Fruit fly (Drosophila melanogaster) whole organism, embryonic: ENCODE results near the gene CtsF.

Experiments used
- CG10147 ChIP-seq: fragments of 200-800 bp; sonication (Bioruptor generic); optimal IDR thresholded peaks from 2 replicates; lab custom pipeline; 2019; ENCODE audit warnings: missing biosample characterization, mild to moderate bottlenecking, missing genetic modification characterization, moderate library complexity
- CG11093 ChIP-seq: fragments of 200-800 bp; sonication (Bioruptor generic); IDR thresholded peaks from 3 replicates; pipeline ENCODE4 v1.3.6; 2022; ENCODE audit warnings: missing biosample characterization, missing genetic modification characterization
- CG1529 ChIP-seq: fragments of 200-800 bp; sonication (Bioruptor generic); optimal IDR thresholded peaks from 3 replicates; lab custom pipeline; 2018; ENCODE audit warnings: missing biosample characterization, missing genetic modification characterization
- CG15696 ChIP-seq: fragments of 200-800 bp; sonication (Bioruptor generic); optimal IDR thresholded peaks from 2 replicates; lab custom pipeline; 2019; ENCODE audit warnings: missing biosample characterization, mild to moderate bottlenecking, missing genetic modification characterization, moderate library complexity
- CG16815 ChIP-seq: fragments of 200-800 bp; sonication (Bioruptor generic); optimal IDR thresholded peaks from 3 replicates; lab custom pipeline; 2017; ENCODE audit warnings: missing biosample characterization, mild to moderate bottlenecking, missing genetic modification characterization
- CG18599 ChIP-seq: fragments of 200-800 bp; sonication (Bioruptor generic); optimal IDR thresholded peaks from 3 replicates; lab custom pipeline; 2017; ENCODE audit warnings: missing biosample characterization, missing genetic modification characterization, mild to moderate bottlenecking, moderate library complexity, missing genetic modification reagents
- CG18764 ChIP-seq: fragments of 200-800 bp; sonication (Bioruptor generic); optimal IDR thresholded peaks from 3 replicates; lab custom pipeline; 2016; ENCODE audit warnings: missing biosample characterization, missing genetic modification characterization
- CG2202 ChIP-seq: fragments of 200-800 bp; sonication (Bioruptor generic); optimal IDR thresholded peaks from 2 replicates; lab custom pipeline; 2018; ENCODE audit warnings: missing biosample characterization, mild to moderate bottlenecking, missing genetic modification characterization
- CG4360 ChIP-seq: fragments of 200-800 bp; sonication (Bioruptor generic); IDR thresholded peaks from 2 replicates; pipeline ENCODE4 v1.3.6; 2022; ENCODE audit warnings: missing biosample characterization, missing genetic modification characterization
- CG5953 ChIP-seq: fragments of 200-800 bp; sonication (Bioruptor generic); IDR thresholded peaks from 2 replicates; pipeline ENCODE4 v1.3.6; 2022; ENCODE audit warnings: missing biosample characterization, missing genetic modification characterization
- CG7372 ChIP-seq: fragments of 200-800 bp; sonication (Bioruptor generic); IDR thresholded peaks from 2 replicates; pipeline ENCODE4 v1.3.6; 2022; ENCODE audit warnings: missing biosample characterization, missing genetic modification characterization
- CG7963 ChIP-seq: fragments of 200-800 bp; sonication (Bioruptor generic); IDR thresholded peaks from 3 replicates; pipeline ENCODE4 v1.3.6; 2022; ENCODE audit warnings: missing biosample characterization, missing genetic modification characterization; ENCODE audit not compliant: partially characterized antibody
- CG8281 ChIP-seq: fragments of 200-800 bp; sonication (Bioruptor generic); optimal IDR thresholded peaks from 2 replicates; lab custom pipeline; 2018; ENCODE audit warnings: missing biosample characterization, mild to moderate bottlenecking, missing genetic modification characterization, moderate library complexity
- CG8359 ChIP-seq: fragments of 200-800 bp; sonication (Bioruptor generic); optimal IDR thresholded peaks from 2 replicates; lab custom pipeline; 2017; ENCODE audit warnings: missing biosample characterization, mild to moderate bottlenecking, missing genetic modification characterization, borderline replicate concordance
- CG8388 ChIP-seq: fragments of 200-800 bp; sonication (Bioruptor generic); optimal IDR thresholded peaks from 2 replicates; lab custom pipeline; 2019; ENCODE audit warnings: missing biosample characterization, mild to moderate bottlenecking, missing genetic modification characterization, moderate library complexity
- CG9817 ChIP-seq: fragments of 200-800 bp; sonication (Bioruptor generic); optimal IDR thresholded peaks from 2 replicates; lab custom pipeline; 2018; ENCODE audit warnings: missing biosample characterization, mild to moderate bottlenecking, missing genetic modification characterization, moderate library complexity
- CrebB ChIP-seq: fragments of 200-800 bp; sonication (Bioruptor generic); optimal IDR thresholded peaks from 3 replicates; lab custom pipeline; 2018; ENCODE audit warnings: missing biosample characterization, mild to moderate bottlenecking, missing genetic modification characterization
- Dip2 ChIP-seq: fragments of 200-800 bp; sonication (Bioruptor generic); IDR thresholded peaks from 2 replicates; pipeline ENCODE4 v1.3.6; 2022; ENCODE audit warnings: missing biosample characterization, missing genetic modification characterization
- E2f2 ChIP-seq: fragments of 200-800 bp; sonication (Bioruptor generic); IDR thresholded peaks from 2 replicates; pipeline ENCODE4 v1.3.6; 2022; ENCODE audit warnings: missing biosample characterization, missing genetic modification characterization
- ERR ChIP-seq: fragments of 200-800 bp; sonication (Bioruptor generic); optimal IDR thresholded peaks from 2 replicates; lab custom pipeline; 2016; ENCODE audit warnings: missing biosample characterization, missing genetic modification characterization
- H2.0 ChIP-seq: fragments of 200-800 bp; sonication (Bioruptor generic); IDR thresholded peaks from 2 replicates; pipeline ENCODE4 v1.3.6; 2022; ENCODE audit warnings: missing biosample characterization, missing genetic modification characterization
- HLH4C ChIP-seq: fragments of 200-800 bp; sonication (Bioruptor generic); IDR thresholded peaks from 3 replicates; pipeline ENCODE4 v1.3.6; 2022; ENCODE audit warnings: missing biosample characterization, missing genetic modification characterization; ENCODE audit not compliant: partially characterized antibody
- HLH54F ChIP-seq: fragments of 200-800 bp; sonication (Bioruptor generic); optimal IDR thresholded peaks from 3 replicates; lab custom pipeline; 2016; ENCODE audit warnings: missing biosample characterization, missing genetic modification characterization
- Hsf ChIP-seq: fragments of 200-800 bp; sonication (Bioruptor generic); optimal IDR thresholded peaks from 3 replicates; lab custom pipeline; 2016; ENCODE audit warnings: missing biosample characterization, missing genetic modification characterization
- Lhr ChIP-seq: fragments of 200-800 bp; sonication (Bioruptor generic); optimal IDR thresholded peaks from 3 replicates; lab custom pipeline; 2017; ENCODE audit warnings: mild to moderate bottlenecking, missing biosample characterization, missing genetic modification reagents, missing genetic modification characterization
- MBD-R2 ChIP-seq: fragments of 200-800 bp; sonication (Bioruptor generic); IDR thresholded peaks from 2 replicates; pipeline ENCODE4 v1.3.6; 2022; ENCODE audit warnings: missing biosample characterization, missing genetic modification characterization
- NC2β ChIP-seq: fragments of 200-800 bp; sonication (Bioruptor generic); optimal IDR thresholded peaks from 2 replicates; lab custom pipeline; 2016; ENCODE audit warnings: missing biosample characterization, missing genetic modification characterization
- Six4 ChIP-seq: fragments of 200-800 bp; sonication (Bioruptor generic); optimal IDR thresholded peaks from 2 replicates; lab custom pipeline; 2016; ENCODE audit warnings: missing biosample characterization, missing genetic modification characterization
- Sry-δ ChIP-seq: fragments of 200-800 bp; sonication (Bioruptor generic); optimal IDR thresholded peaks from 2 replicates; lab custom pipeline; 2016; ENCODE audit warnings: missing biosample characterization, missing genetic modification characterization
- br ChIP-seq: fragments of >200 bp; optimal IDR thresholded peaks from 2 replicates; lab custom pipeline; 2017
- chinmo ChIP-seq: fragments of 200-800 bp; sonication (Bioruptor generic); IDR thresholded peaks from 4 replicates; pipeline ENCODE4 v1.3.6; 2022; ENCODE audit warnings: missing biosample characterization, missing genetic modification characterization; ENCODE audit not compliant: partially characterized antibody
- fd64A ChIP-seq: fragments of 200-800 bp; sonication (Bioruptor generic); optimal IDR thresholded peaks from 3 replicates; lab custom pipeline; 2018; ENCODE audit warnings: missing biosample characterization, mild to moderate bottlenecking, missing genetic modification characterization
- gro ChIP-seq: fragments of 200-800 bp; sonication (Bioruptor generic); optimal IDR thresholded peaks from 2 replicates; lab custom pipeline; 2016; ENCODE audit warnings: missing biosample characterization, missing genetic modification characterization
- jigr1 ChIP-seq: fragments of 200-800 bp; sonication (Bioruptor generic); IDR thresholded peaks from 3 replicates; pipeline ENCODE4 v1.3.6; 2022; ENCODE audit warnings: missing biosample characterization, missing genetic modification characterization
- knrl ChIP-seq: fragments of 200-800 bp; sonication (Bioruptor generic); IDR thresholded peaks from 3 replicates; pipeline ENCODE4 v1.3.6; 2022; ENCODE audit warnings: missing biosample characterization, missing genetic modification characterization; ENCODE audit not compliant: partially characterized antibody
- lbe ChIP-seq: fragments of 200-800 bp; sonication (Bioruptor generic); optimal IDR thresholded peaks from 2 replicates; lab custom pipeline; 2016; ENCODE audit warnings: missing biosample characterization, mild to moderate bottlenecking, missing genetic modification characterization
- mld ChIP-seq: fragments of 200-800 bp; sonication (Bioruptor generic); IDR thresholded peaks from 3 replicates; pipeline ENCODE4 v1.3.6; 2022; ENCODE audit warnings: missing biosample characterization, missing genetic modification characterization; ENCODE audit not compliant: partially characterized antibody
- oc ChIP-seq: fragments of 200-800 bp; sonication (Bioruptor generic); optimal IDR thresholded peaks from 2 replicates; lab custom pipeline; 2018; ENCODE audit warnings: missing biosample characterization, mild to moderate bottlenecking, missing genetic modification characterization, moderate library complexity
- onecut ChIP-seq: fragments of 200-800 bp; sonication (Bioruptor generic); IDR thresholded peaks from 2 replicates; pipeline ENCODE4 v1.3.6; 2022; ENCODE audit warnings: missing biosample characterization, missing genetic modification characterization
- pb ChIP-seq: fragments of 200-800 bp; sonication (Bioruptor generic); optimal IDR thresholded peaks from 3 replicates; lab custom pipeline; 2016; ENCODE audit warnings: missing biosample characterization, missing genetic modification characterization
- pnt ChIP-seq: fragments of 200-800 bp; sonication (Bioruptor generic); optimal IDR thresholded peaks from 3 replicates; lab custom pipeline; 2016; ENCODE audit warnings: missing biosample characterization, missing genetic modification characterization
- psq ChIP-seq: fragments of 200-800 bp; sonication (Bioruptor generic); optimal IDR thresholded peaks from 2 replicates; lab custom pipeline; 2017; ENCODE audit warnings: missing biosample characterization, missing genetic modification characterization
- schlank ChIP-seq: fragments of 200-800 bp; sonication (Bioruptor generic); optimal IDR thresholded peaks from 2 replicates; lab custom pipeline; 2018; ENCODE audit warnings: missing biosample characterization, mild to moderate bottlenecking, missing genetic modification characterization
- sens ChIP-seq: fragments of 200-800 bp; sonication (Bioruptor generic); peaks from one replicate; lab custom pipeline; 2016; ENCODE audit warnings: missing biosample characterization, missing genetic modification characterization
- slbo ChIP-seq: fragments of 200-800 bp; sonication (Bioruptor generic); IDR thresholded peaks from 2 replicates; pipeline ENCODE4 v1.3.6; 2022; ENCODE audit warnings: missing biosample characterization, missing genetic modification characterization
- so ChIP-seq: fragments of 200-800 bp; sonication (Bioruptor generic); IDR thresholded peaks from 3 replicates; pipeline ENCODE4 v1.3.6; 2022; ENCODE audit warnings: missing biosample characterization, missing genetic modification characterization
- ssp ChIP-seq: fragments of 200-800 bp; sonication (Bioruptor generic); IDR thresholded peaks from 2 replicates; pipeline ENCODE4 v1.3.6; 2022; ENCODE audit warnings: missing biosample characterization, missing genetic modification characterization
- stwl ChIP-seq: fragments of 200-800 bp; sonication (Bioruptor generic); optimal IDR thresholded peaks from 3 replicates; lab custom pipeline; 2018; ENCODE audit warnings: missing biosample characterization, mild to moderate bottlenecking, missing genetic modification characterization, moderate library complexity
- ttk ChIP-seq: fragments of 200-800 bp; sonication (Bioruptor generic); IDR thresholded peaks from 2 replicates; pipeline ENCODE4 v2.1.2; 2022; ENCODE audit warnings: missing biosample characterization, missing genetic modification characterization
- unpg ChIP-seq: fragments of 200-800 bp; sonication (Bioruptor generic); optimal IDR thresholded peaks from 3 replicates; lab custom pipeline; 2018; ENCODE audit warnings: missing biosample characterization, mild to moderate bottlenecking, missing genetic modification characterization, moderate library complexity
- wdn ChIP-seq: fragments of 200-800 bp; sonication (Bioruptor generic); IDR thresholded peaks from 2 replicates; pipeline ENCODE4 v1.3.6; 2022; ENCODE audit warnings: missing biosample characterization, missing genetic modification characterization

The CtsF gene

DNA sequence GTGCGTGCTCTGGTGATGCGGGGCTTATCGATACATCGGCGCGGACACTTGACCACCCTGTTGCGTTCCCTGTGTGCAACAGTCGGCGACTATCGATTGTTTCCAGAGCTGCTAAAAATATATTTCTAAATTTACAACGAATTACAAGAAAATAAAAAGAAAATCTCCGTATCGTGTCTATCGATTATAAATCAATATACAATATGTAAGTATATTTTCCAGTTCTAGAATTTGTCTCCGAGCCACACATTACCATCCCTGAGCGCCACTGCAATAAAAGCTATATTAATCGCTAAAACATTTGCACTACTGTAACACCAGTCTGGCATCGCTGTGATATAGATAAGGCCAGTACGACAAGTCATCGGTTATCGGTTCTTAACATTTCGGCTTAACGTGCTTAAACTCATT lies 19.3 kb downstream of the CtsF start, which contains the start of the genes Kat60 and Mms19 (continued):
- TF ChIP-seq CG5953 (GFP tag; lab: Robert Waterston, UW), result no peak
- peak; percentile 52 for TF ChIP-seq psq (GFP tag; lab: Kevin White, UChicago)
- no peak for TF ChIP-seq br (lab: Kevin White, UChicago)
- TF ChIP-seq CG4360 (GFP tag; lab: Robert Waterston, UW), result no peak
- peak; percentile 76 for TF ChIP-seq ssp
- TF ChIP-seq CG7963 (GFP tag; lab: Robert Waterston, UW), result peak; percentile 92
- peak; percentile 50; the same call in 1 of the 2 replicates for TF ChIP-seq H2.0 (GFP tag; lab: Robert Waterston, UW)
- no peak for TF ChIP-seq CG8359
- TF ChIP-seq stwl (tag; lab: Kevin White, UChicago), result peak; percentile 47
- TF ChIP-seq CG9817 (tag; lab: Kevin White, UChicago), result peak; percentile 68
- no peak for TF ChIP-seq NC2β (GFP tag; lab: Kevin White, UChicago)
- TF ChIP-seq chinmo, result peak; percentile 36; the same call in 2 of the 4 replicates
- TF ChIP-seq pb (GFP tag; lab: Kevin White, UChicago), result peak; percentile 36
- peak; percentile 54; the same call in 1 of the 2 replicates for TF ChIP-seq wdn (GFP tag; lab: Robert Waterston, UW)
- TF ChIP-seq sens, result peak; percentile 94
- TF ChIP-seq mld (GFP tag; lab: Robert Waterston, UW), result peak; percentile 80
- TF ChIP-seq so, result no peak
- TF ChIP-seq lbe (GFP tag; lab: Kevin White, UChicago), result peak; percentile 29
- TF ChIP-seq CrebB (tag; lab: Kevin White, UChicago), result peak; percentile 6
- no peak for TF ChIP-seq Dip2 (GFP tag; lab: Robert Waterston, UW)
- TF ChIP-seq onecut, result 0 out of 2 replicates have a peak, but pooled peaks have one; percentile 17
- TF ChIP-seq HLH54F (GFP tag; lab: Kevin White, UChicago), result peak; percentile 75
- peak; percentile 39; the same call in 1 of the 2 replicates for TF ChIP-seq CG7372 (GFP tag; lab: Robert Waterston, UW)
- TF ChIP-seq oc (tag; lab: Kevin White, UChicago), result peak; percentile 26
- no peak for TF ChIP-seq CG1529 (GFP tag; lab: Kevin White, UChicago)
- peak; percentile 6 for TF ChIP-seq schlank (tag; lab: Kevin White, UChicago)
- TF ChIP-seq CG18599 (GFP tag; lab: Kevin White, UChicago), result peak; percentile 62
- TF ChIP-seq unpg (GFP tag; lab: Kevin White, UChicago), result no peak
- TF ChIP-seq Hsf (GFP tag; lab: Kevin White, UChicago), result peak; percentile 78
- TF ChIP-seq jigr1 (GFP tag; lab: Robert Waterston, UW), result peak; percentile 82; the same call in 2 of the 3 replicates
- peak; percentile 98 for TF ChIP-seq Sry-δ
- peak; percentile 21 for TF ChIP-seq ERR
- peak; percentile 68 for TF ChIP-seq CG16815 (GFP tag; lab: Kevin White, UChicago)
- 0 out of 2 replicates have a peak, but pooled peaks have one; percentile 36 for TF ChIP-seq E2f2 (GFP tag; lab: Robert Waterston, UW)
- peak; percentile 60 for TF ChIP-seq pnt (GFP tag; lab: Kevin White, UChicago)
- peak; percentile 93 for TF ChIP-seq HLH4C (GFP tag; lab: Robert Waterston, UW)
- peak; percentile 58 for TF ChIP-seq MBD-R2 (GFP tag; lab: Robert Waterston, UW)
- no peak for TF ChIP-seq CG8281 (tag; lab: Kevin White, UChicago)
- TF ChIP-seq slbo (GFP tag; lab: Robert Waterston, UW), result peak; percentile 85; the same call in 1 of the 2 replicates
- peak; percentile 57 for TF ChIP-seq CG15696 (tag; lab: Kevin White, UChicago)
- TF ChIP-seq CG8388 (GFP tag; lab: Kevin White, UChicago), result peak; percentile 47
- TF ChIP-seq gro (GFP tag; lab: Kevin White, UChicago), result peak; percentile 29
- TF ChIP-seq CG2202 (tag; lab: Kevin White, UChicago), result no peak
- TF ChIP-seq Lhr (GFP tag; lab: Kevin White, UChicago), result peak; percentile 68
- TF ChIP-seq fd64A (GFP tag; lab: Kevin White, UChicago), result no peak
- TF ChIP-seq knrl (GFP tag; lab: Robert Waterston, UW), result peak; percentile 98
- peak; percentile 55 for TF ChIP-seq CG18764
- peak; percentile 58 for TF ChIP-seq ttk (GFP tag; lab: Robert Waterston, UW)
- no peak for TF ChIP-seq CG10147 (GFP tag; lab: Kevin White, UChicago)
- TF ChIP-seq CG11093, result peak; percentile 52; the same call in 1 of the 3 replicates
- TF ChIP-seq Six4 (GFP tag; lab: Kevin White, UChicago), result no peak
